Worm (Caenorhabditis elegans) whole organism, L4 larva: ENCODE results near the gene mff-1.
A peak's percentile ranks its signal among the peaks of the same experiment; 100 is the strongest.

Experiments
- F10B5.3 ChIP-seq: sonication (generic microtip); optimal IDR thresholded peaks from 2 replicates; lab custom pipeline; 2016; ENCODE audit warnings: mild to moderate bottlenecking, missing genetic modification characterization, missing compliant biosample characterization
- F49E8.2 ChIP-seq: sonication (generic microtip); optimal IDR thresholded peaks from 2 replicates; lab custom pipeline; 2016; ENCODE audit warnings: missing compliant biosample characterization, mild to moderate bottlenecking, missing genetic modification characterization, borderline replicate concordance
- R02D3.7 ChIP-seq: fragments of 150-350 bp; sonication (generic microtip); optimal IDR thresholded peaks from 3 replicates; lab custom pipeline; 2014; ENCODE audit warnings: missing biosample characterization, missing genetic modification characterization
- T26A8.4 ChIP-seq: fragments of 200-800 bp; sonication (Bioruptor generic); IDR thresholded peaks from 2 replicates; pipeline ENCODE4 v1.3.6; 2022; ENCODE audit warnings: missing genetic modification characterization, missing compliant biosample characterization
- Y105C5A.15 ChIP-seq: fragments of 200-800 bp; sonication (Bioruptor generic); IDR thresholded peaks from 2 replicates; pipeline ENCODE4 v1.3.6; 2022; ENCODE audit warnings: missing genetic modification characterization, missing compliant biosample characterization
- Y48G9A.11 ChIP-seq: fragments of 200-800 bp; sonication (Bioruptor generic); IDR thresholded peaks from 2 replicates; pipeline ENCODE4 v1.3.6; 2022; ENCODE audit warnings: missing genetic modification reagents, missing genetic modification characterization, missing compliant biosample characterization
- Y5F2A.4 ChIP-seq: fragments of 200-800 bp; sonication (Bioruptor generic); optimal IDR thresholded peaks from 2 replicates; lab custom pipeline; 2018; ENCODE audit warnings: mild to moderate bottlenecking, missing genetic modification characterization, missing compliant biosample characterization
- Y75B8A.6 ChIP-seq: fragments of 200-800 bp; sonication (Bioruptor generic); IDR thresholded peaks from 2 replicates; pipeline ENCODE4 v1.3.6; 2022; ENCODE audit warnings: missing genetic modification reagents, missing genetic modification characterization, missing compliant biosample characterization
- ZK546.5 ChIP-seq, 2 experiments: sonication (generic microtip); optimal IDR thresholded peaks; 2 replicates each; lab custom pipeline; 2017; ENCODE audit warnings: missing biosample characterization in 2 of 2, missing genetic modification characterization in 2 of 2
- ama-1 ChIP-seq: fragments of 150-350 bp; optimal IDR thresholded peaks from 2 replicates; lab custom pipeline; 2014; ENCODE audit warnings: inconsistent platforms, mixed read lengths
- attf-4 ChIP-seq: sonication (generic microtip); optimal IDR thresholded peaks from 3 replicates; lab custom pipeline; 2017; ENCODE audit warnings: missing biosample characterization, missing genetic modification characterization
- ceh-20 ChIP-seq: fragments of 200-800 bp; sonication (Bioruptor generic); IDR thresholded peaks from 2 replicates; pipeline ENCODE4 v1.3.6; 2022; ENCODE audit warnings: missing genetic modification reagents, missing genetic modification characterization, missing compliant biosample characterization
- ceh-28 ChIP-seq: fragments of 150-350 bp; optimal IDR thresholded peaks from 2 replicates; lab custom pipeline; 2014; ENCODE audit warnings: missing biosample characterization, missing genetic modification reagents, missing genetic modification characterization
- ceh-32 ChIP-seq: sonication (generic microtip); optimal IDR thresholded peaks from 2 replicates; lab custom pipeline; 2016; ENCODE audit warnings: mild to moderate bottlenecking, missing genetic modification characterization, missing compliant biosample characterization; ENCODE audit not compliant: poor library complexity
- ceh-44 ChIP-seq: fragments of 200-800 bp; sonication (Bioruptor generic); IDR thresholded peaks from 2 replicates; pipeline ENCODE4 v1.3.6; 2022; ENCODE audit warnings: missing genetic modification reagents, missing genetic modification characterization, missing compliant biosample characterization
- cey-2 ChIP-seq: sonication (generic microtip); optimal IDR thresholded peaks from 3 replicates; lab custom pipeline; 2017; ENCODE audit warnings: missing genetic modification characterization, mild to moderate bottlenecking, missing compliant biosample characterization, antibody characterized with exemption, borderline replicate concordance; ENCODE audit not compliant: insufficient read depth
- ctbp-1 ChIP-seq: fragments of 200-800 bp; sonication (Bioruptor generic); IDR thresholded peaks from 2 replicates; pipeline ENCODE4 v1.3.6; 2022; ENCODE audit warnings: missing genetic modification reagents, missing genetic modification characterization, missing compliant biosample characterization
- daf-12 ChIP-seq: fragments of 150-350 bp; optimal IDR thresholded peaks from 2 replicates; lab custom pipeline; 2014; ENCODE audit warnings: missing biosample characterization, missing genetic modification reagents, missing genetic modification characterization
- daf-16 ChIP-seq, 3 experiments: sonication (generic microtip); optimal IDR thresholded peaks; 2 replicates each; lab custom pipeline; 2016 to 2017; ENCODE audit warnings: missing genetic modification characterization in 3 of 3, missing genetic modification reagents in 3 of 3, mild to moderate bottlenecking in 2 of 3, missing compliant biosample characterization in 2 of 3, missing biosample characterization in 1 of 3, moderate library complexity in 1 of 3
- daf-19 ChIP-seq: fragments of 200-800 bp; sonication (Bioruptor generic); conservative IDR thresholded peaks from 2 replicates; pipeline ENCODE4 v1.3.6; 2022; ENCODE audit warnings: missing genetic modification characterization, missing compliant biosample characterization
- daf-8 ChIP-seq: fragments of 200-800 bp; sonication (Bioruptor generic); IDR thresholded peaks from 2 replicates; pipeline ENCODE4 v1.3.6; 2022; ENCODE audit warnings: missing genetic modification characterization, missing compliant biosample characterization
- dmd-6 ChIP-seq: fragments of 200-800 bp; sonication (Bioruptor generic); IDR thresholded peaks from 2 replicates; pipeline ENCODE4 v1.3.6; 2022; ENCODE audit warnings: missing genetic modification reagents, missing genetic modification characterization, missing compliant biosample characterization
- egl-43 ChIP-seq: fragments of 200-800 bp; sonication (Bioruptor generic); IDR thresholded peaks from 2 replicates; pipeline ENCODE4 v1.3.6; 2022; ENCODE audit warnings: missing genetic modification reagents, missing genetic modification characterization, missing compliant biosample characterization
- fos-1 ChIP-seq: fragments of 150-350 bp; optimal IDR thresholded peaks from 2 replicates; lab custom pipeline; 2014; ENCODE audit warnings: missing biosample characterization, missing genetic modification characterization
- gei-8 ChIP-seq: fragments of 200-800 bp; sonication (Bioruptor generic); optimal IDR thresholded peaks from 2 replicates; lab custom pipeline; 2018; ENCODE audit warnings: mild to moderate bottlenecking, missing genetic modification characterization, missing compliant biosample characterization
- hlh-11 ChIP-seq: fragments of 200-800 bp; sonication (Bioruptor generic); optimal IDR thresholded peaks from 2 replicates; lab custom pipeline; 2018; ENCODE audit warnings: mild to moderate bottlenecking, missing genetic modification characterization, missing compliant biosample characterization
- hlh-30 ChIP-seq: sonication (generic microtip); optimal IDR thresholded peaks from 2 replicates; lab custom pipeline; 2017; ENCODE audit warnings: antibody characterized with exemption, mild to moderate bottlenecking, missing genetic modification characterization, missing compliant biosample characterization; ENCODE audit not compliant: insufficient read depth
- lim-7 ChIP-seq: fragments of 200-800 bp; sonication (Bioruptor generic); IDR thresholded peaks from 2 replicates; pipeline ENCODE4 v1.3.6; 2022; ENCODE audit warnings: missing genetic modification characterization, missing compliant biosample characterization
- lin-13 ChIP-seq: fragments of 150-350 bp; optimal IDR thresholded peaks from 2 replicates; lab custom pipeline; 2014; ENCODE audit warnings: missing biosample characterization, missing genetic modification reagents, missing genetic modification characterization
- lin-29 ChIP-seq: fragments of 200-800 bp; sonication (Bioruptor generic); IDR thresholded peaks from 2 replicates; pipeline ENCODE4 v1.3.6; 2022; ENCODE audit warnings: missing genetic modification reagents, missing genetic modification characterization, missing compliant biosample characterization
- lin-38 ChIP-seq: fragments of 200-800 bp; sonication (Bioruptor generic); IDR thresholded peaks from 2 replicates; pipeline ENCODE4 v1.3.6; 2022; ENCODE audit warnings: missing genetic modification reagents, missing genetic modification characterization, missing compliant biosample characterization
- lir-3 ChIP-seq: sonication (generic microtip); optimal IDR thresholded peaks from 2 replicates; lab custom pipeline; 2016; ENCODE audit warnings: mild to moderate bottlenecking, missing genetic modification characterization, missing compliant biosample characterization
- mdt-29 ChIP-seq: fragments of 200-800 bp; sonication (Bioruptor generic); IDR thresholded peaks from 2 replicates; pipeline ENCODE4 v1.3.6; 2022; ENCODE audit warnings: missing genetic modification reagents, missing genetic modification characterization, missing compliant biosample characterization
- mep-1 ChIP-seq: fragments of 150-350 bp; sonication (generic microtip); optimal IDR thresholded peaks from 3 replicates; lab custom pipeline; 2014; ENCODE audit warnings: missing biosample characterization, missing genetic modification characterization
- mes-2 ChIP-seq: sonication (generic microtip); optimal IDR thresholded peaks from 2 replicates; lab custom pipeline; 2016; ENCODE audit warnings: missing genotype, mild to moderate bottlenecking, missing genetic modification characterization, missing compliant biosample characterization; ENCODE audit not compliant: poor library complexity, severe bottlenecking
- nhr-10 ChIP-seq: fragments of 150-350 bp; optimal IDR thresholded peaks from 2 replicates; lab custom pipeline; 2014; ENCODE audit warnings: missing biosample characterization, missing genetic modification characterization
- nhr-11 ChIP-seq: fragments of 150-350 bp; optimal IDR thresholded peaks from 2 replicates; lab custom pipeline; 2014; ENCODE audit warnings: missing biosample characterization, missing genetic modification characterization
- nhr-111 ChIP-seq: fragments of 200-800 bp; sonication (Bioruptor generic); optimal IDR thresholded peaks from 2 replicates; lab custom pipeline; 2018; ENCODE audit warnings: mild to moderate bottlenecking, missing genetic modification characterization, missing compliant biosample characterization
- nhr-237 ChIP-seq: sonication (generic microtip); optimal IDR thresholded peaks from 2 replicates; lab custom pipeline; 2017; ENCODE audit warnings: missing biosample characterization, missing genetic modification characterization
- nhr-25 ChIP-seq: sonication (generic microtip); optimal IDR thresholded peaks from 2 replicates; lab custom pipeline; 2017; ENCODE audit warnings: missing genetic modification characterization, mild to moderate bottlenecking, missing compliant biosample characterization, antibody characterized with exemption, moderate library complexity, borderline replicate concordance; ENCODE audit not compliant: insufficient read depth
- nhr-28 ChIP-seq: fragments of 150-350 bp; optimal IDR thresholded peaks from 2 replicates; lab custom pipeline; 2014; ENCODE audit warnings: missing biosample characterization, missing genetic modification characterization
- nhr-41 ChIP-seq: fragments of 200-800 bp; sonication (Bioruptor generic); IDR thresholded peaks from 2 replicates; pipeline ENCODE4 v1.3.6; 2022; ENCODE audit warnings: missing genetic modification reagents, missing genetic modification characterization, missing compliant biosample characterization
- nhr-6 ChIP-seq: fragments of 150-350 bp; optimal IDR thresholded peaks from 2 replicates; lab custom pipeline; 2014; ENCODE audit warnings: missing biosample characterization, missing genetic modification characterization
- pqm-1 ChIP-seq: sonication (generic microtip); optimal IDR thresholded peaks from 2 replicates; lab custom pipeline; 2017; ENCODE audit warnings: missing biosample characterization, missing genetic modification characterization
- saeg-2 ChIP-seq: fragments of 200-800 bp; sonication (Bioruptor generic); IDR thresholded peaks from 2 replicates; pipeline ENCODE4 v1.3.6; 2022; ENCODE audit warnings: missing genetic modification reagents, missing genetic modification characterization, missing compliant biosample characterization
- sdz-12 ChIP-seq: fragments of 200-800 bp; sonication (Bioruptor generic); optimal IDR thresholded peaks from 2 replicates; lab custom pipeline; 2018; ENCODE audit warnings: mild to moderate bottlenecking, missing genetic modification characterization, missing compliant biosample characterization
- unc-130 ChIP-seq: sonication (generic microtip); optimal IDR thresholded peaks from 2 replicates; lab custom pipeline; 2016; ENCODE audit warnings: missing genetic modification reagents, missing genetic modification characterization, missing compliant biosample characterization
- zag-1 ChIP-seq: fragments of 150-350 bp; optimal IDR thresholded peaks from 2 replicates; lab custom pipeline; 2014; ENCODE audit warnings: missing biosample characterization, missing genetic modification characterization
- zfp-2 ChIP-seq: sonication (generic microtip); optimal IDR thresholded peaks from 2 replicates; lab custom pipeline; 2016; ENCODE audit warnings: mild to moderate bottlenecking, missing genetic modification characterization, missing compliant biosample characterization
- ztf-11 ChIP-seq: fragments of 150-350 bp; optimal IDR thresholded peaks from 2 replicates; lab custom pipeline; 2014; ENCODE audit warnings: missing biosample characterization, missing genetic modification characterization
- ztf-7 ChIP-seq: fragments of 150-350 bp; optimal IDR thresholded peaks from 2 replicates; lab custom pipeline; 2014; ENCODE audit warnings: missing biosample characterization, missing genetic modification characterization

mff-1 gene

ce11 chrX:12942296-12942695 lies 44.7 kb downstream of the mff-1 start (continued):
- peak; percentile 35; the same call in 1 of the 2 replicates for TF ChIP-seq dmd-6 (GFP tag; lab: Robert Waterston, UW)
- TF ChIP-seq nhr-28 (tag; lab: Kevin White, UChicago), result peak; percentile 10
- TF ChIP-seq F10B5.3, result no peak
- TF ChIP-seq ceh-20, result no peak
- TF ChIP-seq zag-1 (tag; lab: Kevin White, UChicago), result no peak
- no peak for TF ChIP-seq lir-3
- TF ChIP-seq nhr-41 (GFP tag; lab: Robert Waterston, UW), result no peak
- TF ChIP-seq ZK546.5 (tag; optimal IDR thresholded peaks at IDR 0.05; lab: Kevin White, UChicago), result no peak
- TF ChIP-seq Y48G9A.11 (GFP tag; lab: Robert Waterston, UW), result 0 out of 2 replicates have a peak, but pooled peaks have one; percentile 33
- TF ChIP-seq ceh-32 (tag; lab: Kevin White, UChicago), result no peak
- TF ChIP-seq attf-4, result no peak
- TF ChIP-seq sdz-12, result no peak
- TF ChIP-seq nhr-10 (tag; lab: Kevin White, UChicago), result no peak
- TF ChIP-seq nhr-111 (GFP tag; lab: Kevin White, UChicago), result no peak
- no peak for TF ChIP-seq ztf-7 (tag; lab: Kevin White, UChicago)
- TF ChIP-seq R02D3.7 (tag; lab: Kevin White, UChicago), result no peak
- no peak for TF ChIP-seq lin-13 (GFP tag; lab: Kevin White, UChicago)
- no peak for TF ChIP-seq mes-2 (tag; lab: Kevin White, UChicago)
- TF ChIP-seq fos-1, result no peak
- TF ChIP-seq pqm-1 (tag; lab: Kevin White, UChicago), result no peak
- TF ChIP-seq Y75B8A.6, result no peak
- no peak for TF ChIP-seq unc-130 (GFP tag; lab: Kevin White, UChicago)
- TF ChIP-seq nhr-11, result no peak
- TF ChIP-seq zfp-2, result no peak
- no peak for TF ChIP-seq F49E8.2 (tag; lab: Kevin White, UChicago)
- no peak for TF ChIP-seq daf-12 (tag; lab: Kevin White, UChicago)
- no peak for TF ChIP-seq gei-8 (GFP tag; lab: Kevin White, UChicago)
- TF ChIP-seq ceh-28 (tag; lab: Kevin White, UChicago), result no peak
- TF ChIP-seq ctbp-1 (GFP tag; lab: Robert Waterston, UW), result no peak
- no peak for TF ChIP-seq daf-19 (GFP tag; lab: Robert Waterston, UW)
- TF ChIP-seq hlh-30, result no peak
- TF ChIP-seq lin-29, result no peak
- no peak for TF ChIP-seq daf-16 (GFP tag; optimal IDR thresholded peaks at IDR 0.05; lab: Kevin White, UChicago)
- TF ChIP-seq daf-16 (tag; optimal IDR thresholded peaks at IDR 0.05; lab: Kevin White, UChicago), result peak; percentile 47
- no peak for TF ChIP-seq ama-1 (lab: Kevin White, UChicago)
- TF ChIP-seq nhr-237 (tag; lab: Kevin White, UChicago), result no peak
- peak; percentile 28; the same call in 1 of the 2 replicates for TF ChIP-seq egl-43 (GFP tag; lab: Robert Waterston, UW)
- TF ChIP-seq ceh-44, result no peak
- TF ChIP-seq lim-7, result peak; percentile 72; the same call in 1 of the 2 replicates
- no peak for TF ChIP-seq nhr-25
- no peak for TF ChIP-seq saeg-2 (GFP tag; lab: Robert Waterston, UW)
- TF ChIP-seq mdt-29 (GFP tag; lab: Robert Waterston, UW), result no peak
- no peak for TF ChIP-seq T26A8.4 (GFP tag; lab: Robert Waterston, UW)
- TF ChIP-seq daf-8 (GFP tag; lab: Robert Waterston, UW), result no peak
- TF ChIP-seq mep-1 (tag; lab: Kevin White, UChicago), result no peak
- no peak for TF ChIP-seq Y5F2A.4 (GFP tag; lab: Kevin White, UChicago)
- TF ChIP-seq cey-2 (tag; lab: Kevin White, UChicago), result no peak
- peak; percentile 57 for TF ChIP-seq lin-38
- no peak for TF ChIP-seq ztf-11 (tag; lab: Kevin White, UChicago)
- no peak for TF ChIP-seq nhr-6 (tag; lab: Kevin White, UChicago)
- no peak for TF ChIP-seq Y105C5A.15 (GFP tag; lab: Robert Waterston, UW)
- TF ChIP-seq hlh-11 (tag; lab: Kevin White, UChicago), result peak; percentile 9
